Worm (Caenorhabditis elegans) whole organism, L4/young adult: ENCODE data around the gene try-11.

Source experiments
- W03F9.2 ChIP-seq: fragments of 150-350 bp; optimal IDR thresholded peaks from 2 replicates; lab custom pipeline; 2014; ENCODE audit warnings: missing biosample characterization, missing genetic modification characterization
- dao-5 ChIP-seq: sonication (generic microtip); optimal IDR thresholded peaks from 2 replicates; lab custom pipeline; 2016; ENCODE audit warnings: missing genotype, missing genetic modification characterization, moderate library complexity, missing compliant biosample characterization
- him-1 ChIP-seq: sonication (generic microtip); optimal IDR thresholded peaks from 2 replicates; lab custom pipeline; 2016; ENCODE audit warnings: missing genotype, missing genetic modification reagents, missing genetic modification characterization, missing compliant biosample characterization

try-11 gene

DNA sequence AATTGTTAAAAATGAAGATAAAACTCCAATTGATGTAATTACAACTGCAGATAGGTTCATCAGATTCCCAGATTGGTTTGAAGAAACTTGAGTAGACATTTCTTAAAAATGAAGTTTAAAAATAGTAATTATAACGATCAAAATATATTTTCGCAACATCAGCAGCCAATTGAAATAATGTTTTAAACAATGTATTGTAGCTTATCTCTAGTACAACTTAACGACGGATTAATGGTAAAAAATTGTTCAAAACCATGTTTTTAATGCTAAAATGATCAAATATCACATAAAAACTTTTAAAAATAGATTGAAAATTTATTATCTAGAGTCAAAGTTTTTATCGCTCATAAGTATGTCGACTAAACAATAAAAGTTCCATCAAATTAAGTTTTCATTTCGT is 43.7 kb downstream of the try-11 start, which contains the start of gene srbc-11:
Gene srbc-11 (minus strand): TSS at position 101 of the 400 bp plus-strand sequence.
- TF ChIP-seq dao-5 (no peak), him-1 (tag; lab: Kevin White, UChicago) (no peak), W03F9.2 (tag; lab: Kevin White, UChicago) (no peak)

ce11 chrV:7497440-7497839 is 45.9 kb downstream of the try-11 start, which contains the start of gene srh-79:
Gene srh-79 (plus strand): TSS chrV:7497740.
- TF ChIP-seq him-1 (tag; lab: Kevin White, UChicago) (no peak), dao-5 (no peak), W03F9.2 (tag; lab: Kevin White, UChicago) (no peak)

DNA sequence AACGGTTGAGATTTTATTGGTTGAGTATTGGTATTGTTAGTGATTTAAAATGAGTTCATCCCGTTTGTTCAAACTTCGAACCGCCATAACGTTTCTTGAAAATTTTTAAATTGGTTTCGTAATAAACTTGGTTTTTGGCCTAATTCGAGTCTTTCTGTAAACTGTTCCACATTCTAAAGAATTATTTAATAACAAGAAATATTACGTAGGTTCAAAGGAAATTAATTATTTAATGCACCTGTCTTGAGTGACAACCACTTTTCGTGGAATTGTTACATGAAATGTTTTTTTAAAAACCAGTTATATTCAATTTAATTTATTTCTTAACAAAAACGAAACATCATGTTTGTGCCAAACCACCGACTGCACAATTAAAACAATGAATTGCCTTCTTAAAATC is 49.7 kb downstream of the try-11 start:
- TF ChIP-seq him-1 (tag; lab: Kevin White, UChicago): no peak
- no peak for TF ChIP-seq W03F9.2 (tag; lab: Kevin White, UChicago)
- TF ChIP-seq dao-5: no peak
